Worm (Caenorhabditis elegans): Measurements from ENCODE around the gene T26G10.5.

DNA sequence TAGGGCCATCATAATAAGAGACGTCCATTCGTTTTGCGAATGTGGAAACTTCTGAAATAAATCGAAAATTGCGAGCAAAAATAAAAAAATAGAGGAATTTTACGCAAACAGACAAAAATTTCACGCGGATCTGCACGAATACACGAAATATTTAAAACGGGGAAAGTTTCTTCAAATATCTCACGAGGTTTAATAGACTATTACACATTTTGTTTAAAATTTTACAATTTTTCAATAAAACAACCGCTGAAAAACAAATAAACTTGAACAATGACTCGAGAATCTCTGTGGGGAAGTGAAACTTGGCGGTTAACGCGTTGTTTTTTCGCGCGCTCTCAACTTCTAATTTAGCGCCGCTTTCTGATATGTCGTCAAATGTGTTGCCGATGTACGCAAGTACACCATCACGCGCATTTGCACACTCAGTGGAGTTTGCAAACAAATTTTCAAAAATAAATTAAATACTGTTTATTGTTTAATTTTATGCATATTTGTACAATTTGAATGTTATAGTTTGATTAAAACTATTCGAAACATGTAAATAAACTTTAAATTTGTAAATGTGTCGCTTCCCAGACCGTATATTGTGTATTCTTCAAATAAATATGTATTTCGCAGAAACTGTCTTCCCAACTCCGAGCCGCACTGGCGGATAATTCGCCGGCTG lies 33.0 kb downstream of the T26G10.5 start, which contains the start of the genes gpr-2 and rgr-1:
- TF ChIP-seq fkh-10 (GFP tag; optimal IDR thresholded peaks at IDR 0.05) (no peak), pha-4 (tag; optimal IDR thresholded peaks at IDR 0.05) (no peak), madf-2 (tag; optimal IDR thresholded peaks at IDR 0.05) (no peak), sox-4 (tag; optimal IDR thresholded peaks at IDR 0.05) (no peak), ceh-9 (tag; optimal IDR thresholded peaks at IDR 0.05) (no peak), pha-2 (tag; optimal IDR thresholded peaks at IDR 0.05) (no peak), C08G9.2 (tag; optimal IDR thresholded peaks at IDR 0.05) (no peak), pqm-1 (tag; optimal IDR thresholded peaks at IDR 0.05) (no peak), ceh-22 (tag; optimal IDR thresholded peaks at IDR 0.05) (no peak)
